Worm (Caenorhabditis elegans) whole organism, late embryonic: ENCODE data around the gene Y66D12A.3.

Source experiments
- ama-1 ChIP-seq: fragments of 150-350 bp; optimal IDR thresholded peaks from 2 replicates; lab custom pipeline; 2014
- ceh-6 ChIP-seq: fragments of 200-800 bp; sonication (Bioruptor generic); optimal IDR thresholded peaks from 2 replicates; lab custom pipeline; 2018; ENCODE audit warnings: mild to moderate bottlenecking, missing genetic modification characterization, missing compliant biosample characterization
- dmd-4 ChIP-seq: sonication (generic microtip); optimal IDR thresholded peaks from 2 replicates; lab custom pipeline; 2016; ENCODE audit warnings: borderline replicate concordance, missing genetic modification characterization, missing compliant biosample characterization
- fkh-10 ChIP-seq: fragments of 150-350 bp; optimal IDR thresholded peaks from 2 replicates; lab custom pipeline; 2014; ENCODE audit warnings: missing biosample characterization, missing genetic modification reagents, missing genetic modification characterization
- hlh-30 ChIP-seq: sonication (generic microtip); optimal IDR thresholded peaks from 2 replicates; lab custom pipeline; 2017; ENCODE audit warnings: antibody characterized with exemption, missing genetic modification characterization, missing compliant biosample characterization; ENCODE audit not compliant: insufficient read depth
- rnt-1 ChIP-seq: sonication (generic microtip); optimal IDR thresholded peaks from 2 replicates; lab custom pipeline; 2016; ENCODE audit warnings: missing genetic modification characterization, missing compliant biosample characterization

DNA sequence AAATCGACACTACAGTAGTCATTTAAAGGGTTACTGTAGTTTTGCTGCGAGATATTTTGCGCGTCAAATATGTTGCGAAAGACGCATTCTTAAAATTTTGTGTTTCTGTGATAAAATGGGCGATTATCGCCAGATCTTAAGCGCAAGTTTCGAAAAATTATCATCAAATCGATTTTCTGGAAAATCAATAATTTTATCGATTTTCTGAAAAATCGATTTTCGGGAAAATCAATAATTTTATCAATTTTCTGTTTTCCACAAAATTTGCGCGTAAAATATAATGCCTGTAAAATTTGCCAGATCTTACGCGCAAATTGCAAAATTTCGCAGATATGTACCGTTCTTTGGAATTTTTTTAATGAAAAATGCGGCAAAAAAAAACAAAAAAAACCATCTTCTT, 3.1 kb downstream of the Y66D12A.3 start:
- TF ChIP-seq ama-1 (lab: Kevin White, UChicago) (no peak), rnt-1 (no peak), hlh-30 (tag; lab: Kevin White, UChicago) (no peak), ceh-6 (GFP tag; lab: Kevin White, UChicago) (no peak), fkh-10 (no peak), dmd-4 (no peak)
